Worm (Caenorhabditis elegans) whole organism, early embryonic: ENCODE results near the gene eif-3.D.

Experiments used
- ets-7 ChIP-seq: sonication (generic microtip); optimal IDR thresholded peaks from 2 replicates; lab custom pipeline; 2016; ENCODE audit warnings: missing genotype, missing genetic modification characterization, missing compliant biosample characterization
- tbx-37 ChIP-seq: fragments of 200-800 bp; sonication (Bioruptor generic); conservative IDR thresholded peaks from 2 replicates; pipeline ENCODE4 v1.3.6; 2022; ENCODE audit warnings: missing genetic modification reagents, missing genetic modification characterization, missing compliant biosample characterization

DNA sequence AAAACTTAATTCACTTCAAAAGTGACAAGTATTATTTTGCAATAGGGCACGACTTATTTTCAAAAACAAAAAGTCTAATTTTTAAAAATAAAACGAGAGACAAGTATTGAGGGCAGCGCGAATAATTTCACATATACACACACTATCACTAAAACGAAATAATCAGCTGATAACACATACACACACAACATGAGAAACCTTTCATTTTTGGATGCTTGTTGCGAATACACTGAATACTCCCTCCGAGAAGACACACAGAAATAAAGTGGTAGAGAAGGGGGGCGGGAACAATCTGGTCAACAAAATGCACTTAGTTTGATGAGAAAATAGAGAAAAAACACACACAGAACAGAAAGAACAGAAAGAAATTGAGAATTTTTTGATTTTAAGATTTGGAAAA is 13.0 kb upstream of the eif-3.D start:
- TF ChIP-seq tbx-37 (GFP tag; lab: Robert Waterston, UW) = no peak
- TF ChIP-seq ets-7 (tag; lab: Kevin White, UChicago) = no peak
